Fruit fly (Drosophila melanogaster) Kc167 (cell line): ENCODE data around the gene CG9130.

Experiments
- Sin3A ChIP-seq: fragments of >200 bp; optimal IDR thresholded peaks from 2 replicates; lab custom pipeline; 2018; ENCODE audit warnings: missing external identifiers
- h ChIP-seq: fragments of >200 bp; optimal IDR thresholded peaks from 3 replicates; lab custom pipeline; 2018; ENCODE audit warnings: missing external identifiers
- psq ChIP-seq: fragments of >200 bp; optimal IDR thresholded peaks from 2 replicates; lab custom pipeline; 2017; ENCODE audit warnings: missing external identifiers

dm6 chr3L:1298509-1298908, 46.7 kb downstream of the CG9130 start, which contains the start of gene scf:
- TF ChIP-seq psq (no peak), Sin3A (no peak), h (lab: Kevin White, UChicago) (no peak)
